Worm (Caenorhabditis elegans): ENCODE measurements around the gene atat-2.

DNA sequence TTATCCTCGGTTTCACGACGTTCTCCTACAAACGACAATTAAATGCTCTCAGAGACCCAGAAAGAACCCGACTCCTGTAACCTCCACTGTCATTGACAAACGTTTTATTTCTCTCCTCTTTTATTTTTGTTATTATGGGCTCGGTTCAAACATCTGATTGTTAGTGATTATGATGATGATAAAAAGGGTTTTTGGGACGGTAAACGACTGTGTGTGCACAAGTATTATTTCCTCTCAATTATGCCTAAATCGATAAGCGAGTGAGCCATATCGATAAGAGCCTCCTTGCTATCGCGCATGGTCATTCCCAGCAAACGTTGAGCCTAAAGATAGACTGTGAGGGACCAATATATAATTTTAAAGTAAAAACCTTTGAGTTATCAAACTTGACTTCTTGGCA, 17.1 kb upstream of the atat-2 start:
- TF ChIP-seq fos-1 (tag; optimal IDR thresholded peaks at IDR 0.05) (no peak), ztf-11 (tag; optimal IDR thresholded peaks at IDR 0.05) (no peak), unc-39 (tag; optimal IDR thresholded peaks at IDR 0.05) (no peak), lin-39 (tag; optimal IDR thresholded peaks at IDR 0.05) (no peak), skn-1 (tag; optimal IDR thresholded peaks at IDR 0.05) (no peak), dmd-8 (GFP tag; IDR thresholded peaks at IDR 0.05) (no peak), lsy-2 (tag; optimal IDR thresholded peaks at IDR 0.05) (no peak), ZK546.5 (tag; optimal IDR thresholded peaks at IDR 0.05) (no peak), snpc-4 (tag; optimal IDR thresholded peaks at IDR 0.05) (no peak)
